Worm (Caenorhabditis elegans) whole organism, late embryonic: ENCODE data around the gene W08F4.10.

Experiments
- C08G9.2 ChIP-seq: sonication (generic microtip); optimal IDR thresholded peaks from 2 replicates; lab custom pipeline; 2016; ENCODE audit warnings: mild to moderate bottlenecking, missing genetic modification characterization, moderate library complexity, missing compliant biosample characterization
- ceh-19 ChIP-seq: fragments of 200-800 bp; sonication (Bioruptor generic); optimal IDR thresholded peaks from 2 replicates; lab custom pipeline; 2018; ENCODE audit warnings: mild to moderate bottlenecking, missing genetic modification characterization, missing compliant biosample characterization
- npax-4 ChIP-seq: sonication (generic microtip); optimal IDR thresholded peaks from 2 replicates; lab custom pipeline; 2016; ENCODE audit warnings: missing genetic modification characterization, missing compliant biosample characterization
- pha-4 ChIP-seq: fragments of 150-350 bp; optimal IDR thresholded peaks from 2 replicates; lab custom pipeline; 2018; ENCODE audit warnings: missing biosample characterization, missing genetic modification reagents, missing genetic modification characterization

DNA sequence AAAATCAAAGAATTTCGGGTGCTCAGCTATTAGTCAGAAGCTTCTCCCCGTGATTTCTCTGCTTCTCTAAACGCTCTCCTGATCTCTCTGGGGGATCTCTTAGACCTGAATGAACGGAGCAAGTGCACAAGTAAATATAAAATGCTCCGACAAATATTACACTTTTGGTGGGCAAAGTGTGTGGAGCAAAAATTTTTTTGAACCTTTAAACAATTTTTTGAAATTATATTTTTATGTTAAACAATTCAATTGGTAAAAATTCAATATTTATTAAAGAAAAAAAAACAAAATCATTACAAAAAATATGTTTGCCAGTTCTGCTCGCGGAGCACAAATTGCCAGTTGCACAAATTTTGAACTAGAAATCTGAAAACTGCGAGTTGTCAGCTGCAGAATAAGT lies 48.5 kb upstream of the W08F4.10 start, which contains the start of gene K07E8.6:
- TF ChIP-seq npax-4 (tag; lab: Kevin White, UChicago) (no peak), C08G9.2 (tag; lab: Kevin White, UChicago) (no peak), pha-4 (no peak), ceh-19 (GFP tag; lab: Kevin White, UChicago) (no peak)
